Worm (Caenorhabditis elegans): ENCODE results near the gene twk-22.

twk-22 gene

ce11 chrX:16318248-16318647 is 12.0 kb downstream of the twk-22 start:
- TF ChIP-seq C17E4.6 (GFP tag; IDR thresholded peaks at IDR 0.05) (no peak), ama-1 (optimal IDR thresholded peaks at IDR 0.05) (no peak), ama-1 (GFP tag; optimal IDR thresholded peaks at IDR 0.05) (no peak), B0019.2 (GFP tag; conservative IDR thresholded peaks at IDR 0.05) (no peak), ccch-3 (GFP tag; optimal IDR thresholded peaks at IDR 0.05) (no peak), gei-17 (GFP tag; optimal IDR thresholded peaks at IDR 0.05) (no peak), akir-1 (GFP tag; optimal IDR thresholded peaks at IDR 0.05) (no peak), die-1 (tag; optimal IDR thresholded peaks at IDR 0.05) (no peak), tbp1 (GFP tag; optimal IDR thresholded peaks at IDR 0.05) (no peak), let-607 (tag; optimal IDR thresholded peaks at IDR 0.05) (no peak), F39B2.1 (GFP tag; IDR thresholded peaks at IDR 0.05) (no peak), F23B12.7 (tag; optimal IDR thresholded peaks at IDR 0.05; ENCODE audit: insufficient read depth) (no peak), lsl-1 (GFP tag; optimal IDR thresholded peaks at IDR 0.05) (no peak), sptf-2 (GFP tag; optimal IDR thresholded peaks at IDR 0.05) (no peak), egrh-3 (GFP tag; IDR thresholded peaks at IDR 0.05) (peak; percentile 55; the same call in 1 of the 2 replicates), nhr-120 (GFP tag; IDR thresholded peaks at IDR 0.05) (no peak), ztf-18 (tag; optimal IDR thresholded peaks at IDR 0.05) (no peak), snpc-4 (GFP tag; optimal IDR thresholded peaks at IDR 0.05) (no peak), snpc-4 (tag; optimal IDR thresholded peaks at IDR 0.05) (peak in 1 of 4 experiments; percentile 20)

- TF ChIP-seq nfya-1 (tag; optimal IDR thresholded peaks at IDR 0.05; ENCODE audit: borderline replicate concordance, insufficient read depth) (no peak), K12H6.12 (tag; optimal IDR thresholded peaks at IDR 0.05) (no peak), egl-18 (GFP tag; IDR thresholded peaks at IDR 0.05) (no peak), ztf-28 (GFP tag; IDR thresholded peaks at IDR 0.05) (no peak), Y53F4B.3 (GFP tag; IDR thresholded peaks at IDR 0.05) (no peak), snpc-4 (GFP tag; optimal IDR thresholded peaks at IDR 0.05) (no peak), snpc-4 (tag; optimal IDR thresholded peaks at IDR 0.05) (no peak), attf-3 (GFP tag; conservative IDR thresholded peaks at IDR 0.05) (no peak), ets-4 (GFP tag; optimal IDR thresholded peaks at IDR 0.05) (no peak), ceh-100 (GFP tag; IDR thresholded peaks at IDR 0.05) (no peak), Y95B8A.8 (GFP tag; IDR thresholded peaks at IDR 0.05) (no peak), madf-8 (GFP tag; conservative IDR thresholded peaks at IDR 0.05) (no peak), efl-1 (GFP tag; optimal IDR thresholded peaks at IDR 0.05) (no peak), nfyb-1 (GFP tag; IDR thresholded peaks at IDR 0.05) (no peak)
Measured at ce11 chrX:16321327-16321726, 15.1 kb downstream of the twk-22 start.

ce11 chrX:16321864-16322263 is 15.6 kb downstream of the twk-22 start:
- no peak for TF ChIP-seq rcor-1 (GFP tag; IDR thresholded peaks at IDR 0.05)
- no peak for TF ChIP-seq ceh-79 (tag; optimal IDR thresholded peaks at IDR 0.05)
- TF ChIP-seq C06A6.2 (GFP tag; conservative IDR thresholded peaks at IDR 0.05) = no peak
- no peak for TF ChIP-seq nhr-27 (tag; optimal IDR thresholded peaks at IDR 0.05)
- TF ChIP-seq hmg-1.2 (GFP tag; IDR thresholded peaks at IDR 0.05) = no peak
- TF ChIP-seq Y56A3A.18 (GFP tag; IDR thresholded peaks at IDR 0.05) = no peak
- no peak for TF ChIP-seq lir-1 (GFP tag; conservative IDR thresholded peaks at IDR 0.05)
- no peak for TF ChIP-seq F33H1.4 (GFP tag; IDR thresholded peaks at IDR 0.05)
- TF ChIP-seq somi-1 (GFP tag; optimal IDR thresholded peaks at IDR 0.05) = no peak
- TF ChIP-seq ceh-91 (GFP tag; IDR thresholded peaks at IDR 0.05) = no peak
- TF ChIP-seq mes-4 (tag; optimal IDR thresholded peaks at IDR 0.05) = no peak
- TF ChIP-seq hmg-20 (GFP tag; IDR thresholded peaks at IDR 0.05) = no peak
- no peak for TF ChIP-seq nfya-1 (tag; optimal IDR thresholded peaks at IDR 0.05; ENCODE audit: borderline replicate concordance, insufficient read depth)
- TF ChIP-seq madf-3 (GFP tag; IDR thresholded peaks at IDR 0.05) = no peak
- no peak for TF ChIP-seq ccch-3 (GFP tag; optimal IDR thresholded peaks at IDR 0.05)

Data from whole organism, young adult.